Worm (Caenorhabditis elegans): Measurements from ENCODE around the gene srh-25.

- TF ChIP-seq F13C5.2 (tag; optimal IDR thresholded peaks at IDR 0.05) (no peak), scrt-1 (GFP tag; IDR thresholded peaks at IDR 0.05) (no peak), flt-1 (GFP tag; IDR thresholded peaks at IDR 0.05) (no peak), aly-1 (tag; optimal IDR thresholded peaks at IDR 0.05) (no peak), B0310.2 (tag; optimal IDR thresholded peaks at IDR 0.05) (no peak), ama-1 (optimal IDR thresholded peaks at IDR 0.05) (no peak), hmg-4 (GFP tag; optimal IDR thresholded peaks at IDR 0.05) (no peak)
These were observed 44.5 kb upstream of the srh-25 start, which contains the start of gene atn-1 for ce11 chrV:12478111-12478510.
